Worm (Caenorhabditis elegans): ENCODE data around the gene F12E12.1.

ce11 chrII:3721016-3721415, 20.7 kb upstream of the F12E12.1 start, which contains the start of gene C46E10.3:
- TF ChIP-seq mab-5 (tag; optimal IDR thresholded peaks at IDR 0.05) (no peak), ceh-16 (tag; optimal IDR thresholded peaks at IDR 0.05) (no peak), ztf-11 (tag; optimal IDR thresholded peaks at IDR 0.05) (no peak)

Measured in whole organism, L2 larva.